Fruit fly (Drosophila melanogaster) whole organism, embryonic: Measurements from ENCODE around the gene Klp67A.

ENCODE experiments used
- Atf3 ChIP-seq: fragments of 200-800 bp; sonication (Bioruptor generic); optimal IDR thresholded peaks from 3 replicates; lab custom pipeline; 2016; ENCODE audit warnings: missing biosample characterization, missing genetic modification characterization
- Bdp1 ChIP-seq: fragments of 200-800 bp; sonication (Bioruptor generic); optimal IDR thresholded peaks from 3 replicates; lab custom pipeline; 2016; ENCODE audit warnings: missing biosample characterization, missing genetic modification characterization
- C15 ChIP-seq: fragments of 200-800 bp; sonication (Bioruptor generic); IDR thresholded peaks from 3 replicates; pipeline ENCODE4 v1.3.6; 2022; ENCODE audit warnings: missing biosample characterization, missing genetic modification characterization
- CG10543 ChIP-seq: fragments of 200-800 bp; sonication (Bioruptor generic); optimal IDR thresholded peaks from 3 replicates; lab custom pipeline; 2017; ENCODE audit warnings: missing biosample characterization, mild to moderate bottlenecking, missing genetic modification characterization, moderate library complexity
- CG10959 ChIP-seq: fragments of 200-800 bp; sonication (Bioruptor generic); IDR thresholded peaks from 2 replicates; pipeline ENCODE4 v1.3.6; 2022; ENCODE audit warnings: missing biosample characterization, missing genetic modification characterization
- CG11085 ChIP-seq: fragments of 200-800 bp; sonication (Bioruptor generic); IDR thresholded peaks from 2 replicates; pipeline ENCODE4 v1.3.6; 2022; ENCODE audit warnings: missing biosample characterization, missing genetic modification characterization
- CG11560 ChIP-seq: fragments of 200-800 bp; sonication (Bioruptor generic); IDR thresholded peaks from 3 replicates; pipeline ENCODE4 v1.3.6; 2022; ENCODE audit warnings: missing biosample characterization, missing genetic modification characterization
- CG12236 ChIP-seq: fragments of 200-800 bp; sonication (Bioruptor generic); optimal IDR thresholded peaks from 2 replicates; lab custom pipeline; 2016; ENCODE audit warnings: missing biosample characterization, missing genetic modification characterization
- CG15514 ChIP-seq: fragments of 200-800 bp; sonication (Bioruptor generic); optimal IDR thresholded peaks from 3 replicates; lab custom pipeline; 2017; ENCODE audit warnings: missing biosample characterization, missing genetic modification characterization, mild to moderate bottlenecking, moderate library complexity, missing genetic modification reagents
- CG2116 ChIP-seq: fragments of 200-800 bp; sonication (Bioruptor generic); optimal IDR thresholded peaks from 3 replicates; lab custom pipeline; 2018; ENCODE audit warnings: missing biosample characterization, mild to moderate bottlenecking, missing genetic modification characterization
- CG30020 ChIP-seq: fragments of 200-800 bp; optimal IDR thresholded peaks from 2 replicates; lab custom pipeline; 2019; ENCODE audit warnings: missing biosample characterization, mild to moderate bottlenecking, missing genetic modification characterization, moderate library complexity
- CG34224 ChIP-seq: fragments of 200-800 bp; sonication (Bioruptor generic); IDR thresholded peaks from 3 replicates; pipeline ENCODE4 v1.3.6; 2022; ENCODE audit warnings: missing biosample characterization, missing genetic modification characterization; ENCODE audit not compliant: partially characterized antibody
- CG3838 ChIP-seq: fragments of 200-800 bp; sonication (Bioruptor generic); optimal IDR thresholded peaks from 3 replicates; lab custom pipeline; 2016; ENCODE audit warnings: missing biosample characterization, missing genetic modification characterization
- CG43689 ChIP-seq: fragments of 200-800 bp; sonication (Bioruptor generic); IDR thresholded peaks from 2 replicates; pipeline ENCODE4 v1.3.6; 2022; ENCODE audit warnings: missing biosample characterization, missing genetic modification characterization
- CG4617 ChIP-seq: fragments of 200-800 bp; sonication (Bioruptor generic); optimal IDR thresholded peaks from 3 replicates; lab custom pipeline; 2016; ENCODE audit warnings: missing biosample characterization, missing genetic modification characterization, borderline replicate concordance
- CG8388 ChIP-seq: fragments of 200-800 bp; sonication (Bioruptor generic); optimal IDR thresholded peaks from 2 replicates; lab custom pipeline; 2019; ENCODE audit warnings: missing biosample characterization, mild to moderate bottlenecking, missing genetic modification characterization, moderate library complexity
- CG9609 ChIP-seq: fragments of 200-800 bp; sonication (Bioruptor generic); optimal IDR thresholded peaks from 3 replicates; lab custom pipeline; 2016; ENCODE audit warnings: missing biosample characterization, missing genetic modification characterization
- CG9797 ChIP-seq: fragments of 200-800 bp; sonication (Bioruptor generic); optimal IDR thresholded peaks from 3 replicates; lab custom pipeline; 2018; ENCODE audit warnings: missing biosample characterization, mild to moderate bottlenecking, missing genetic modification characterization
- Drgx ChIP-seq: fragments of 200-800 bp; sonication (Bioruptor generic); IDR thresholded peaks from 2 replicates; pipeline ENCODE4 v1.3.6; 2022; ENCODE audit warnings: missing biosample characterization, missing genetic modification characterization
- Eip74EF ChIP-seq, 2 experiments: fragments of 200-800 bp in 1 of 2; fragments of >200 bp in 1 of 2; sonication (Bioruptor generic) in 1 of 2; optimal IDR thresholded peaks; 2 replicates each; lab custom pipeline; 2017 to 2019; ENCODE audit warnings: missing biosample characterization in 2 of 2, missing genetic modification characterization in 2 of 2, mild to moderate bottlenecking in 1 of 2, moderate library complexity in 1 of 2
- H15 ChIP-seq: fragments of 200-800 bp; sonication (Bioruptor generic); IDR thresholded peaks from 3 replicates; pipeline ENCODE4 v1.3.6; 2022; ENCODE audit warnings: missing biosample characterization, missing genetic modification characterization
- H2.0 ChIP-seq: fragments of 200-800 bp; sonication (Bioruptor generic); IDR thresholded peaks from 2 replicates; pipeline ENCODE4 v1.3.6; 2022; ENCODE audit warnings: missing biosample characterization, missing genetic modification characterization
- HLH3B ChIP-seq: fragments of 200-800 bp; sonication (Bioruptor generic); IDR thresholded peaks from 2 replicates; pipeline ENCODE4 v1.3.6; 2022; ENCODE audit warnings: missing biosample characterization, missing genetic modification characterization
- HmgZ ChIP-seq: fragments of 200-800 bp; sonication (Bioruptor generic); optimal IDR thresholded peaks from 2 replicates; lab custom pipeline; 2018; ENCODE audit warnings: missing biosample characterization, mild to moderate bottlenecking, missing genetic modification characterization
- Hr3 ChIP-seq: fragments of 200-800 bp; sonication (Bioruptor generic); optimal IDR thresholded peaks from 3 replicates; lab custom pipeline; 2016; ENCODE audit warnings: missing biosample characterization, missing genetic modification characterization
- Hr39 ChIP-seq: fragments of >200 bp; optimal IDR thresholded peaks from 2 replicates; lab custom pipeline; 2017
- Hr78 ChIP-seq, 2 experiments: fragments of 200-800 bp in 1 of 2; fragments of >200 bp in 1 of 2; sonication (Bioruptor generic) in 1 of 2; optimal IDR thresholded peaks; 2 replicates each; lab custom pipeline; 2017 to 2019; ENCODE audit warnings: missing biosample characterization in 2 of 2, missing genetic modification characterization in 2 of 2, mild to moderate bottlenecking in 1 of 2, moderate library complexity in 1 of 2
- Oaz ChIP-seq: fragments of 200-800 bp; sonication (Bioruptor generic); IDR thresholded peaks from 2 replicates; pipeline ENCODE4 v1.3.6; 2022; ENCODE audit warnings: missing biosample characterization, missing genetic modification characterization
- abd-A ChIP-seq: fragments of 200-800 bp; sonication (Bioruptor generic); optimal IDR thresholded peaks from 3 replicates; lab custom pipeline; 2019; ENCODE audit warnings: missing biosample characterization, mild to moderate bottlenecking, missing genetic modification characterization, moderate library complexity
- ci ChIP-seq: fragments of 200-800 bp; sonication (Bioruptor generic); IDR thresholded peaks from 3 replicates; pipeline ENCODE4 v1.3.6; 2022; ENCODE audit warnings: missing biosample characterization, missing genetic modification characterization
- crc ChIP-seq: fragments of 200-800 bp; sonication (Bioruptor generic); optimal IDR thresholded peaks from 2 replicates; lab custom pipeline; 2016; ENCODE audit warnings: missing biosample characterization, missing genetic modification characterization
- crol ChIP-seq: fragments of 200-800 bp; sonication (Bioruptor generic); IDR thresholded peaks from 2 replicates; pipeline ENCODE4 v1.3.6; 2022; ENCODE audit warnings: missing biosample characterization, missing genetic modification characterization
- ewg ChIP-seq: fragments of 200-800 bp; sonication (Bioruptor generic); optimal IDR thresholded peaks from 3 replicates; lab custom pipeline; 2017; ENCODE audit warnings: mild to moderate bottlenecking, missing biosample characterization, missing genetic modification reagents, missing genetic modification characterization
- gro ChIP-seq: fragments of 200-800 bp; sonication (Bioruptor generic); optimal IDR thresholded peaks from 2 replicates; lab custom pipeline; 2016; ENCODE audit warnings: missing biosample characterization, missing genetic modification characterization
- lab ChIP-seq: fragments of 200-800 bp; sonication (Bioruptor generic); optimal IDR thresholded peaks from 3 replicates; lab custom pipeline; 2017; ENCODE audit warnings: missing biosample characterization, missing genetic modification characterization, mild to moderate bottlenecking, moderate library complexity, missing genetic modification reagents
- mld ChIP-seq: fragments of 200-800 bp; sonication (Bioruptor generic); IDR thresholded peaks from 3 replicates; pipeline ENCODE4 v1.3.6; 2022; ENCODE audit warnings: missing biosample characterization, missing genetic modification characterization; ENCODE audit not compliant: partially characterized antibody
- nau ChIP-seq: fragments of 200-800 bp; sonication (Bioruptor generic); optimal IDR thresholded peaks from 3 replicates; lab custom pipeline; 2017; ENCODE audit warnings: missing biosample characterization, mild to moderate bottlenecking, missing genetic modification characterization, missing genetic modification reagents
- nmo ChIP-seq: fragments of 200-800 bp; sonication (Bioruptor generic); optimal IDR thresholded peaks from 2 replicates; lab custom pipeline; 2018; ENCODE audit warnings: missing biosample characterization, mild to moderate bottlenecking, missing genetic modification characterization, moderate library complexity
- pho ChIP-seq: fragments of 200-800 bp; sonication (Bioruptor generic); optimal IDR thresholded peaks from 2 replicates; lab custom pipeline; 2016; ENCODE audit warnings: missing biosample characterization, missing genetic modification characterization
- phol ChIP-seq: fragments of 200-800 bp; sonication (Bioruptor generic); optimal IDR thresholded peaks from 3 replicates; lab custom pipeline; 2018; ENCODE audit warnings: missing biosample characterization, mild to moderate bottlenecking, missing genetic modification characterization, moderate library complexity
- prd ChIP-seq, 3 experiments: fragments of >200 bp in 2 of 3; fragments of 200-800 bp in 1 of 3; sonication (Bioruptor generic) in 1 of 3; optimal IDR thresholded peaks in 2 of 3; IDR thresholded peaks in 1 of 3; 2 replicates in 2 of 3; 3 replicates in 1 of 3; pipeline versions ENCODE4 v1.3.6 to Lab custom; 2017 to 2022; ENCODE audit warnings: missing biosample characterization in 1 of 3, missing genetic modification characterization in 1 of 3
- sc ChIP-seq, 3 experiments: fragments of >200 bp in 2 of 3; fragments of 200-800 bp in 1 of 3; sonication (Bioruptor generic) in 1 of 3; optimal IDR thresholded peaks; 2 replicates in 2 of 3; 3 replicates in 1 of 3; lab custom pipeline; 2017; ENCODE audit warnings: mild to moderate bottlenecking in 1 of 3, missing biosample characterization in 1 of 3, missing genetic modification characterization in 1 of 3, missing genetic modification reagents in 1 of 3
- scrt ChIP-seq: fragments of 200-800 bp; sonication (Bioruptor generic); optimal IDR thresholded peaks from 2 replicates; lab custom pipeline; 2018; ENCODE audit warnings: missing biosample characterization, mild to moderate bottlenecking, missing genetic modification characterization, moderate library complexity
- sd ChIP-seq: fragments of 200-800 bp; sonication (Bioruptor generic); optimal IDR thresholded peaks from 3 replicates; lab custom pipeline; 2018; ENCODE audit warnings: missing biosample characterization, mild to moderate bottlenecking, missing genetic modification characterization, moderate library complexity
- sima ChIP-seq: fragments of 200-800 bp; sonication (Bioruptor generic); optimal IDR thresholded peaks from 2 replicates; lab custom pipeline; 2016; ENCODE audit warnings: missing biosample characterization, missing genetic modification characterization
- sob ChIP-seq: fragments of 200-800 bp; sonication (Bioruptor generic); IDR thresholded peaks from 2 replicates; pipeline ENCODE4 v1.3.6; 2022; ENCODE audit warnings: missing biosample characterization, missing genetic modification characterization
- sr ChIP-seq: fragments of 200-800 bp; sonication (Bioruptor generic); IDR thresholded peaks from 3 replicates; pipeline ENCODE4 v1.3.6; 2022; ENCODE audit warnings: missing biosample characterization, missing genetic modification characterization
- stc ChIP-seq: fragments of 200-800 bp; sonication (Bioruptor generic); IDR thresholded peaks from 2 replicates; pipeline ENCODE4 v1.3.6; 2022; ENCODE audit warnings: missing biosample characterization, missing genetic modification characterization
- vnd ChIP-seq: fragments of 200-800 bp; sonication (Bioruptor generic); IDR thresholded peaks from 3 replicates; pipeline ENCODE4 v1.3.6; 2022; ENCODE audit warnings: missing biosample characterization, missing genetic modification characterization; ENCODE audit not compliant: partially characterized antibody

The Klp67A gene

DNA sequence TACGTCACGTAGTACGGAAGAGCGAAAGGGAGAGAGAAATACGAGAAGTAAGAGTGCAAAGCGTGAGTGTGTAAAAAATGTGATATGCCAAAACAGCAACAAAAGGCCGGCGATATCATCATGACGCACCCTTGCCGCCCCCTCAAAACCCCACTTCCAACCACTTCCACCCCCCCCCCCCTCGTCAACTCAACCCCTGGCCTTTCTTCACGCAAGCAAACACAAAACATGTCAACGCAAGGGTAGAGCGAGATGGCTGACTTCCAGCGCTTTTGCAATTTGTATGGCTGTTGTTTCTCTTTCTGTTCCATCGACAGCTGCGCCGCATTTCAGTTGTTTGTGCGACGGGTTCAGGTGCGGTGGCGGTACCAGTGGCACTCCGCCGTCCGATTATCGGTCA lies 31.1 kb downstream of the Klp67A start (continued):
- TF ChIP-seq nmo (GFP tag; lab: Kevin White, UChicago) (no peak), CG34224 (GFP tag; lab: Robert Waterston, UW) (peak; percentile 12; the same call in 1 of the 3 replicates), CG2116 (GFP tag; lab: Kevin White, UChicago) (no peak), Eip74EF (GFP tag; optimal IDR thresholded peaks at IDR 0.05; lab: Kevin White, UChicago) (peak in 1 of 2 experiments; percentile 50), sd (tag; lab: Kevin White, UChicago) (peak; percentile 36), CG3838 (GFP tag; lab: Kevin White, UChicago) (no peak), Bdp1 (GFP tag; lab: Kevin White, UChicago) (no peak), H2.0 (GFP tag; lab: Robert Waterston, UW) (no peak), crc (GFP tag; lab: Kevin White, UChicago) (no peak), H15 (no peak), CG43689 (GFP tag; lab: Robert Waterston, UW) (no peak), CG30020 (tag; lab: Kevin White, UChicago) (no peak), Atf3 (GFP tag; lab: Kevin White, UChicago) (no peak), lab (peak; percentile 64), CG10543 (GFP tag; lab: Kevin White, UChicago) (peak; percentile 24), CG8388 (no peak), nau (GFP tag; lab: Kevin White, UChicago) (peak; percentile 29), ewg (GFP tag; lab: Kevin White, UChicago) (no peak), sr (GFP tag; lab: Robert Waterston, UW) (peak; percentile 62; the same call in 2 of the 3 replicates), CG11085 (no peak), CG4617 (GFP tag; lab: Kevin White, UChicago) (no peak), crol (GFP tag; lab: Robert Waterston, UW) (peak; percentile 98), sob (GFP tag; lab: Robert Waterston, UW) (no peak), sima (GFP tag; lab: Kevin White, UChicago) (no peak), C15 (GFP tag; lab: Robert Waterston, UW) (no peak), CG12236 (GFP tag; lab: Kevin White, UChicago) (no peak), Hr3 (GFP tag; lab: Kevin White, UChicago) (no peak), CG15514 (GFP tag; lab: Kevin White, UChicago) (peak; percentile 7), CG9609 (GFP tag; lab: Kevin White, UChicago) (no peak), ci (GFP tag; lab: Robert Waterston, UW) (0 out of 3 replicates have a peak, but pooled peaks have one; percentile 32), vnd (GFP tag; lab: Robert Waterston, UW) (no peak), HLH3B (GFP tag; lab: Robert Waterston, UW) (0 out of 2 replicates have a peak, but pooled peaks have one; percentile 37), Hr78 (GFP tag; optimal IDR thresholded peaks at IDR 0.05; lab: Kevin White, UChicago) (peak in 1 of 2 experiments; percentile 39), prd (optimal IDR thresholded peaks at IDR 0.05; lab: Kevin White, UChicago) (no peak), prd (GFP tag; IDR thresholded peaks at IDR 0.05; lab: Robert Waterston, UW) (no peak), abd-A (peak; percentile 43), scrt (GFP tag; lab: Kevin White, UChicago) (no peak), stc (0 out of 2 replicates have a peak, but pooled peaks have one; percentile 21), CG10959 (GFP tag; lab: Robert Waterston, UW) (no peak), pho (GFP tag; lab: Kevin White, UChicago) (no peak), Hr39 (lab: Kevin White, UChicago) (no peak), sc (optimal IDR thresholded peaks at IDR 0.05; lab: Kevin White, UChicago) (no peak), sc (GFP tag; optimal IDR thresholded peaks at IDR 0.05; lab: Kevin White, UChicago) (no peak), phol (tag; lab: Kevin White, UChicago) (no peak), Oaz (GFP tag; lab: Robert Waterston, UW) (no peak), mld (GFP tag; lab: Robert Waterston, UW) (no peak), CG9797 (GFP tag; lab: Kevin White, UChicago) (no peak), gro (GFP tag; lab: Kevin White, UChicago) (no peak), CG11560 (no peak), HmgZ (tag; lab: Kevin White, UChicago) (peak; percentile 14), Drgx (GFP tag; lab: Robert Waterston, UW) (peak; percentile 60; the same call in 1 of the 2 replicates)
